Fruit fly (Drosophila melanogaster): ENCODE measurements around the gene Octbeta1R.

The Octbeta1R gene

DNA sequence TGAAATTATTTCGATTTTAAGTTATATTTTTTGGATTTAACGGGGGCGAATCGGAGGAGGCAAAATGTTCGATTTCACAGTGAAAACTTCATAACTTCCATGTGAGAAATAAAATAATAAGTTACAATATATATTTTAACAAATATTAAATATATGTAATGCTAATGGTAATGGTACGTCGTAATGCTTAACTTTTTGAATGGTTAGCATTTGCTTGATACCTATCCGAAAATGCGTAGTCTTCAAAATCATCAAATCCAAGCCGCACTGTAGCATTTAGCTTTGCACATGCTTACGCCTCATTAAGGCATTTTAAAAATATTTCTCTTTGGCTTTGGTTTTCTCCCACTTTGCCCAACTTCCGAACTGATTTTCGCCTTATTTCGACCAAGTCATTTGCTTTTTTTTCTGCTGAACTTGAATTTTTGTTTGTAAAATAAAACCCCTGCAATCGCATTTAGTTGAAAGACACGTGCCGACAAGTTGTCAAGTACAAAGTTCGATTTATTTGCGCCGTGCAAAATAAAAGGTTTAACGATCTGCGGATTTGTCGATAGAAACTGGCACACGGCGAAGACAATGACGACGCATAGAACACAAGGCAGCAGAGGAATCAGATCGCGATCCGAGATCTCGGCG is 45.9 kb downstream of the Octbeta1R start (continued):
- peak; percentile 28 for TF ChIP-seq HHEX (GFP tag; optimal IDR thresholded peaks at IDR 0.05)
- peak; percentile 67 for TF ChIP-seq stc (GFP tag; IDR thresholded peaks at IDR 0.05)
- TF ChIP-seq CG15269 (tag; optimal IDR thresholded peaks at IDR 0.05), result peak; percentile 58
- TF ChIP-seq unpg (GFP tag; optimal IDR thresholded peaks at IDR 0.05), result peak; percentile 24
- peak; percentile 29; the same call in 1 of the 2 replicates for TF ChIP-seq ranshi (GFP tag; IDR thresholded peaks at IDR 0.05)
- peak; percentile 72 for TF ChIP-seq grau (tag; optimal IDR thresholded peaks at IDR 0.05)
- no peak for TF ChIP-seq jumu (GFP tag; optimal IDR thresholded peaks at IDR 0.05)
- TF ChIP-seq CG9727 (GFP tag; optimal IDR thresholded peaks at IDR 0.05), result no peak
- TF ChIP-seq B-H1 (GFP tag; IDR thresholded peaks at IDR 0.05), result peak; percentile 21; the same call in 1 of the 3 replicates
- 0 out of 2 replicates have a peak, but pooled peaks have one; percentile 37 for TF ChIP-seq sisA (GFP tag; IDR thresholded peaks at IDR 0.05)
- TF ChIP-seq CG11504 (tag; optimal IDR thresholded peaks at IDR 0.05), result peak; percentile 53
- no peak for TF ChIP-seq CG17568 (GFP tag; optimal IDR thresholded peaks at IDR 0.05)
- no peak for TF ChIP-seq CG11093 (GFP tag; IDR thresholded peaks at IDR 0.05)
- no peak for TF ChIP-seq Hmr (GFP tag; optimal IDR thresholded peaks at IDR 0.05)
- TF ChIP-seq CG8478 (optimal IDR thresholded peaks at IDR 0.05), result no peak
- TF ChIP-seq CG7357 (GFP tag; IDR thresholded peaks at IDR 0.05), result 0 out of 3 replicates have a peak, but pooled peaks have one; percentile 23
- peak; percentile 36 for TF ChIP-seq CG17359 (tag; optimal IDR thresholded peaks at IDR 0.05)

DNA sequence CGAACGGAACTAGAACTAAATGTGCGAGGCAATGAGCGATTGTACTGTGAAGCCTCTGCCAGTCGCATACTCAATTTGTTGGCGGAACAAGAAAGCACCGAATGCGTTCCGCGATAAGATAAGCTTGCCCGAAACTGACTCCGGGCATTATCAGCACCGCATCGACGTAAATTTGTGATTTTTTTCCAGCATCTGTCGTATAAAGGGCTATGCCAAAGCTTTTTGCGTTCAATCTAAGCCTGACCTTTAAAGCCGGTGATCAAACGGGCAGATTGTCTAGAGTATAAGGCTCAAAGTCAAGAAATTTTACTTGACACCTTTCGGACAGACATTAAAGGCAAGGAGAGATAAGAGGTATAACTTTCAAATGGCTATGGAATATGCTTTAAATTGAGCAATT is 49.0 kb downstream of the Octbeta1R start:
- TF ChIP-seq sug (tag; optimal IDR thresholded peaks at IDR 0.05) (peak; percentile 46), CG34376 (GFP tag; optimal IDR thresholded peaks at IDR 0.05) (peak; percentile 40), chinmo (GFP tag; IDR thresholded peaks at IDR 0.05; ENCODE audit: partially characterized antibody) (0 out of 4 replicates have a peak, but pooled peaks have one; percentile 44), rib (GFP tag; IDR thresholded peaks at IDR 0.05) (no peak)

DNA sequence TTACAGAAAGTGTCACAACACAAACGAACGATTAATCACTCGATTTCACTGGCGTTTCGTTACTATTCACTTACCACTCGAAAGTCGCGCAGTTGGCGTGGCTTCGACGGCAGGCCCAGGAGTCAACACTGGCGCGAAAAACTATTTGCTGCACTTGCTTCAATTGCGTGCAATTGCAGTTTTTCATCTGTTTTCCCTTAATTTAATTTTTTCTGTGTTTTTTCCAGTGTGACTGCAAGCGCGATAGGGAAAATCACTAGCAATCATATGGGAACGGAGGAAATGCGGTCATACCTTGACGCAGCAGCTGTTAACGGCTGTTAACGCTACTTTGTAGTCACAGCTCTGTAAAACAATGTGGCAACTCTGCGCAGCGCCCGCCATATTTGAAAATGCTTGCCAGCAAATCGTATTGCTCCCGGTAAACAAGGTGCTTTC is 50.6 kb downstream of the Octbeta1R start, which contains the start of gene AdipoR:
AdipoR (minus strand) TSS at position 262 of the 438 bp plus-strand sequence.
- TF ChIP-seq ewg (GFP tag; optimal IDR thresholded peaks at IDR 0.05), result peak; percentile 62
- TF ChIP-seq Ets97D (GFP tag; optimal IDR thresholded peaks at IDR 0.05), result peak; percentile 58
- TF ChIP-seq kay (GFP tag; optimal IDR thresholded peaks at IDR 0.05), result peak; percentile 42
- TF ChIP-seq org-1 (GFP tag; optimal IDR thresholded peaks at IDR 0.05), result no peak
- peak; percentile 18 for TF ChIP-seq CG2678 (tag; optimal IDR thresholded peaks at IDR 0.05)
- peak; percentile 39 for TF ChIP-seq CG10147 (GFP tag; optimal IDR thresholded peaks at IDR 0.05)
- peak; percentile 95 to 99 for TF ChIP-seq crp (GFP tag; optimal IDR thresholded peaks at IDR 0.05)
- TF ChIP-seq Med (GFP tag), result peak; percentile 91
- no peak for TF ChIP-seq hkb (optimal IDR thresholded peaks at IDR 0.05)
- TF ChIP-seq hkb (GFP tag; IDR thresholded peaks at IDR 0.05), result peak; percentile 28; the same call in 1 of the 2 replicates
- peak; percentile 95 for TF ChIP-seq zf30C (GFP tag; optimal IDR thresholded peaks at IDR 0.05)
- TF ChIP-seq CG9437 (GFP tag; optimal IDR thresholded peaks at IDR 0.05), result peak; percentile 38
- TF ChIP-seq YL-1 (GFP tag; optimal IDR thresholded peaks at IDR 0.05), result peak; percentile 92
- peak; percentile 38 for TF ChIP-seq CHES-1-like (GFP tag; optimal IDR thresholded peaks at IDR 0.05)
- TF ChIP-seq Blimp-1 (GFP tag; optimal IDR thresholded peaks at IDR 0.05), result peak; percentile 27
- TF ChIP-seq Pdp1 (GFP tag; optimal IDR thresholded peaks at IDR 0.05), result peak in 1 of 2 experiments; percentile 5
- TF ChIP-seq CG7963 (GFP tag; IDR thresholded peaks at IDR 0.05; ENCODE audit: partially characterized antibody), result no peak
- TF ChIP-seq Myb (GFP tag; optimal IDR thresholded peaks at IDR 0.05), result peak; percentile 74
- peak; percentile 39 for TF ChIP-seq Fer1 (GFP tag; optimal IDR thresholded peaks at IDR 0.05)
- peak; percentile 95 for TF ChIP-seq Meics (GFP tag; optimal IDR thresholded peaks at IDR 0.05)
- TF ChIP-seq stwl (tag; optimal IDR thresholded peaks at IDR 0.05), result peak; percentile 88
- TF ChIP-seq Xrp1 (GFP tag; IDR thresholded peaks at IDR 0.05), result peak; percentile 23; the same call in 1 of the 2 replicates
- peak; percentile 20; the same call in 1 of the 2 replicates for TF ChIP-seq CG9932 (GFP tag; IDR thresholded peaks at IDR 0.05)
- peak; percentile 14 for TF ChIP-seq CG13775 (GFP tag; optimal IDR thresholded peaks at IDR 0.05)
- TF ChIP-seq sr (GFP tag; IDR thresholded peaks at IDR 0.05), result no peak
- 0 out of 2 replicates have a peak, but pooled peaks have one; percentile 14 for TF ChIP-seq Ptx1 (GFP tag; IDR thresholded peaks at IDR 0.05)
